Worm (Caenorhabditis elegans): ENCODE data around the gene K03D3.5.

Gene K03D3.5

DNA sequence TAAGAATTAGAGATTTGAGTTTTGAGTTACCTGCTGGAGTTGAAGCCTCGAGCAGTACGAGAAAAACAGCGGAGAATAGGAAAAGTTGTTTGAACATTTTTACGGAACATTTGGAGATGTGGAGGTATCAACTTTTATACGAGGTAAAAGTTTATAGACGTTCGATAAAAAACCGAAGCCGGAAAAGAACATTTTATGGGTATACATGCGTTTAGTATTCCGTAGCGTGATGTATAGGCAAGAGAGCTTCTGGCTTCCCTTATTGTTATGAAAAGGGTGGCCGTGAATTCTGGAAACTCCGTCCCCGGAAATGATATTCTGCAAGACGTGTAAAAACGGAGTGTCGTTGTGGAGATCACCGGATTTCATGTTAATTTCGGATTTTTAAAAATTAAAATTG, at the start of gene K03D3.5:
TSS of gene K03D3.5 (minus strand) at position 101 of the 400 bp plus-strand sequence.
- no peak for TF ChIP-seq tbx-11 (GFP tag; IDR thresholded peaks at IDR 0.05)

DNA sequence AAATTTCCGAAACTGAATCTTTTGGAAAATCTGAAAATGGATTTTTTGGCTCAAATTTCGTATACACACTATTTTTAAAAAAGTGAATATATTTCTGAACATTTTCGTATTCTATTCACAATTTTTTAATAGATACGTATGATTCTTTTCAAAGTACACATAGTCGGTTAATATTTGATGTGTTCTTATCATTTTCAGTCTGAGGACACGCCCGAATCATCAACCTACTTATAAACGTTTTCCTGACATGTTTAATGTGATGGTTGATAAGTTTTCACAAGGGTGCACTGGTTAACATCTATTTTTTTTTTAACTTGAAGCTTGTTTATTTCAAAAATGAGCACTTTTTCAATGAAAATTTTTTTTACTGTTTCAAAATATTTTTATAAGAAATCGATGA, 44.3 kb upstream of the K03D3.5 start:
- TF ChIP-seq ama-1 (optimal IDR thresholded peaks at IDR 0.05) (no peak), ets-7 (tag; optimal IDR thresholded peaks at IDR 0.05) (no peak), flt-1 (GFP tag; IDR thresholded peaks at IDR 0.05) (no peak), ceh-13 (GFP tag; optimal IDR thresholded peaks at IDR 0.05) (no peak), scrt-1 (GFP tag; IDR thresholded peaks at IDR 0.05) (no peak), tra-4 (tag; optimal IDR thresholded peaks at IDR 0.05) (no peak), tbx-37 (GFP tag; conservative IDR thresholded peaks at IDR 0.05) (no peak), tbx-11 (GFP tag; IDR thresholded peaks at IDR 0.05) (no peak), hnd-1 (tag; optimal IDR thresholded peaks at IDR 0.05) (no peak), F13C5.2 (tag; optimal IDR thresholded peaks at IDR 0.05) (no peak), sea-1 (GFP tag; conservative IDR thresholded peaks at IDR 0.05) (no peak), hmg-4 (GFP tag; optimal IDR thresholded peaks at IDR 0.05) (no peak), ceh-36 (tag; optimal IDR thresholded peaks at IDR 0.05) (no peak), aly-1 (tag; optimal IDR thresholded peaks at IDR 0.05) (no peak), hmbx-1 (tag; optimal IDR thresholded peaks at IDR 0.05) (no peak), pes-1 (GFP tag; IDR thresholded peaks at IDR 0.05) (no peak), B0310.2 (tag; optimal IDR thresholded peaks at IDR 0.05) (no peak)

DNA sequence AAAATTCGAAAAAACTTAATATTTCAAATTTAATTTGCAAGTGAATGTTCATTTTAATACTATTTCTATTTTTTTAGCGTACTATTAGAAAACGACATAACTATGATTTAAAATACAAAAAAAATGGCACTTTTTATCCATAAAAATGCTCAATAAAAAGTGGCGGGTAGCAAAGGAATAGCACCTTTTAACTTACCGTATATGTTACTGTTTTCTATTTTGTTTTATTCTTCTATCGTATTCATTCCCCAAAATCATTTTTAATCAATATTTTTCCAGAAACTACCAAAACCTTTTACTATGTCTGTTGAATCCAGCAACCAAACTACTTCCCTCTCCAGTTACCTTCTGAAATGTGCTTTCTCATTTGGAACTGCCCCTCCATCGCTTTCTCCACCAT, 30.4 kb upstream of the K03D3.5 start, which contains the start of gene C35D6.4:
TSS of gene C35D6.4 (plus strand) at position 301 of the 400 bp plus-strand sequence.
- no peak for TF ChIP-seq B0310.2 (tag; optimal IDR thresholded peaks at IDR 0.05)
- TF ChIP-seq scrt-1 (GFP tag; IDR thresholded peaks at IDR 0.05): no peak
- no peak for TF ChIP-seq tbx-37 (GFP tag; conservative IDR thresholded peaks at IDR 0.05)
- no peak for TF ChIP-seq hmg-4 (GFP tag; optimal IDR thresholded peaks at IDR 0.05)
- no peak for TF ChIP-seq sea-1 (GFP tag; conservative IDR thresholded peaks at IDR 0.05)
- TF ChIP-seq tbx-11 (GFP tag; IDR thresholded peaks at IDR 0.05): no peak
- TF ChIP-seq aly-1 (tag; optimal IDR thresholded peaks at IDR 0.05): no peak
- no peak for TF ChIP-seq ceh-36 (tag; optimal IDR thresholded peaks at IDR 0.05)
- TF ChIP-seq F13C5.2 (tag; optimal IDR thresholded peaks at IDR 0.05): no peak
- TF ChIP-seq ama-1 (optimal IDR thresholded peaks at IDR 0.05): no peak
- no peak for TF ChIP-seq hmbx-1 (tag; optimal IDR thresholded peaks at IDR 0.05)
- no peak for TF ChIP-seq pes-1 (GFP tag; IDR thresholded peaks at IDR 0.05)
- TF ChIP-seq hnd-1 (tag; optimal IDR thresholded peaks at IDR 0.05): no peak
- TF ChIP-seq flt-1 (GFP tag; IDR thresholded peaks at IDR 0.05): no peak
- no peak for TF ChIP-seq ets-7 (tag; optimal IDR thresholded peaks at IDR 0.05)

DNA sequence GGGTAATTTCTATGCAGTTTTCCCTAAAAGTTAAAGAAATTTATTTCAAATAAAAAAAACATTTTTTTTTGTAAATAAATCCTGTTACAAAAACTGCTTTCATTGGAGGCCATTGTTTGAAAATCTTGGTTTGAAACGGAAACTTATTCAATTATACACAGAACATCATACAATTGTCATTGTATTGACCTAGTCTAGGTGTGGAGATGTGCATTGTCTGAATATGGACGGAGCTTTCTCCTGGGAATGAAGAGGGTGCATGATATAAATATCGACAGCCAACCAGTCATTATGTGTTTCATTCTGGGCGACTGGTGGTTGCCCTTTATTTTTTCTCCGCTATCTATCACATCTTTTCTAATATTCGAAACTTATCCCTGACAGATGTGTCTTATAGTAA, 26.2 kb upstream of the K03D3.5 start, which contains the start of gene C35D6.3:
TSS of gene C35D6.3 (plus strand) at position 301 of the 400 bp plus-strand sequence.
- no peak for TF ChIP-seq tbx-11 (GFP tag; IDR thresholded peaks at IDR 0.05)
- no peak for TF ChIP-seq flt-1 (GFP tag; IDR thresholded peaks at IDR 0.05)
- TF ChIP-seq scrt-1 (GFP tag; IDR thresholded peaks at IDR 0.05): no peak
- TF ChIP-seq aly-1 (tag; optimal IDR thresholded peaks at IDR 0.05): no peak
- TF ChIP-seq ceh-36 (tag; optimal IDR thresholded peaks at IDR 0.05): no peak
- no peak for TF ChIP-seq ama-1 (optimal IDR thresholded peaks at IDR 0.05)
- no peak for TF ChIP-seq hmg-4 (GFP tag; optimal IDR thresholded peaks at IDR 0.05)
- no peak for TF ChIP-seq sea-1 (GFP tag; conservative IDR thresholded peaks at IDR 0.05)
- TF ChIP-seq B0310.2 (tag; optimal IDR thresholded peaks at IDR 0.05): no peak
- TF ChIP-seq ets-7 (tag; optimal IDR thresholded peaks at IDR 0.05): no peak
- TF ChIP-seq tra-4 (tag; optimal IDR thresholded peaks at IDR 0.05): no peak
- no peak for TF ChIP-seq pes-1 (GFP tag; IDR thresholded peaks at IDR 0.05)
- TF ChIP-seq F13C5.2 (tag; optimal IDR thresholded peaks at IDR 0.05): no peak
- TF ChIP-seq tbx-37 (GFP tag; conservative IDR thresholded peaks at IDR 0.05): no peak
- TF ChIP-seq hnd-1 (tag; optimal IDR thresholded peaks at IDR 0.05): no peak
- TF ChIP-seq hmbx-1 (tag; optimal IDR thresholded peaks at IDR 0.05): no peak
- TF ChIP-seq ceh-13 (GFP tag; optimal IDR thresholded peaks at IDR 0.05): no peak

DNA sequence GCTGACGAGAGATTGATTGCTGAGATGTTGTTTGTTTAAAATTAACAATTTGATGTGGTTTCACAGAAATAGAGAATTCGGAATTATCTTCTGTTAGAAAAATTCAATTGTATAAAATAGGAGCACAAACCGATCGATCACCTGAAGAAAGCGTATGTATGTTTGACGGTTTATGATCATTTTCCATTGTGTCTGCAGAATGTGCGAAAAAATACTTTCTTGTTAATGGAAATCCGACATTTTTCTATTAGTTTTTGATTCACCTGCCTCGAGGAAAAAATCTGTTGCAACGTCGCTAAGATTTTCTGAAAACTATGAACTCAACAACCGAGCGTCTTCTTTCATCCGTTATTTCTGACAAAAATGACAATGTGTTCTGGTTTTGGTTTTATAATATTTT, 16.4 kb upstream of the K03D3.5 start, which contains the start of gene C35D6.13:
TSS of gene C35D6.13 (plus strand) at position 301 of the 400 bp plus-strand sequence.
- TF ChIP-seq F13C5.2 (tag; optimal IDR thresholded peaks at IDR 0.05): no peak

DNA sequence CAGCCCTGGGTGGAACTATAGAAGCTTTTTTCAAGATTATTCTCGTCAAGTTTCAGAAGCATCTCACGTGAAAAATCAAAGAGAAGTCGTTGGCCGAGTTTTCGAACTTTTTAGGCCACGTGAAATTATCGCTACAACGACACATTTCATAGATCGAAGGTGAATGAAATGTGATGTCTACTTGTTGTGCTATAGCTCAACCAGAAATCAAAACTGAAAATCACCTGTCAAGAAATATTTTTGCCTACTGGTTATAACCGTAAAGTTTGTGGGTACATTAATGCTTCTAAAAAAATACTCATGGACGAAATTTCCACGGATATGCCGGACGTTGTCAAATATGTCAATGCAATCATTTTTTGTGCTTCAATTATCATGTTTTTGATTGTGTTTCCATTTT, 14.7 kb upstream of the K03D3.5 start, which contains the start of gene srz-38:
TSS of gene srz-38 (plus strand) at position 301 of the 400 bp plus-strand sequence.
- TF ChIP-seq flt-1 (GFP tag; IDR thresholded peaks at IDR 0.05): no peak
- no peak for TF ChIP-seq ama-1 (optimal IDR thresholded peaks at IDR 0.05)
- TF ChIP-seq ceh-36 (tag; optimal IDR thresholded peaks at IDR 0.05): no peak
- TF ChIP-seq B0310.2 (tag; optimal IDR thresholded peaks at IDR 0.05): no peak
- TF ChIP-seq ets-7 (tag; optimal IDR thresholded peaks at IDR 0.05): no peak
- TF ChIP-seq aly-1 (tag; optimal IDR thresholded peaks at IDR 0.05): no peak
- no peak for TF ChIP-seq F13C5.2 (tag; optimal IDR thresholded peaks at IDR 0.05)
- TF ChIP-seq sea-1 (GFP tag; conservative IDR thresholded peaks at IDR 0.05): no peak
- TF ChIP-seq scrt-1 (GFP tag; IDR thresholded peaks at IDR 0.05): no peak
- TF ChIP-seq tbx-11 (GFP tag; IDR thresholded peaks at IDR 0.05): no peak
- no peak for TF ChIP-seq hmbx-1 (tag; optimal IDR thresholded peaks at IDR 0.05)
- no peak for TF ChIP-seq pes-1 (GFP tag; IDR thresholded peaks at IDR 0.05)
- TF ChIP-seq hmg-4 (GFP tag; optimal IDR thresholded peaks at IDR 0.05): no peak
- TF ChIP-seq tra-4 (tag; optimal IDR thresholded peaks at IDR 0.05): no peak
- TF ChIP-seq hnd-1 (tag; optimal IDR thresholded peaks at IDR 0.05): no peak
- no peak for TF ChIP-seq ceh-13 (GFP tag; optimal IDR thresholded peaks at IDR 0.05)
- TF ChIP-seq tbx-37 (GFP tag; conservative IDR thresholded peaks at IDR 0.05): no peak

DNA sequence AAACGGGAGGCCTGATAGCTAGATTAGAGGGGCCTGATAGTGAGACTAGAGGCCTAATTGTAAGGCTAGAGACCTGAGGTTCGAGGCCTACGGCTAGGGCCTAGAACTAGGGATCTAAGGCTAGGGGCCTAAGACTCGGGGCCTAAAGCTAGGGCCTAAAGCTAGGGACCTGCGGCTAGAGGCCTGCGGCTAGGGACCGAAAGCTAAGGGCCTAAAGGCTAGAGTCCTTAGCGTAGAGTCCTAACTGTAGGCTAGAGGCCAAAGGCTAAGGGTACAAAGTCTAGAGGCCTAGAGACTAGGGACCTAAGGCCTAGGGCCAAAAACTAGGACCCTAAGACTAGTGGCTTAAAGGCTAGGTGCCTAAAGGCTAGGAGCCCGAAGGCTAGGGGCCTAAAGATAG, 12.8 kb upstream of the K03D3.5 start:
- TF ChIP-seq hmbx-1 (tag; optimal IDR thresholded peaks at IDR 0.05): no peak

DNA sequence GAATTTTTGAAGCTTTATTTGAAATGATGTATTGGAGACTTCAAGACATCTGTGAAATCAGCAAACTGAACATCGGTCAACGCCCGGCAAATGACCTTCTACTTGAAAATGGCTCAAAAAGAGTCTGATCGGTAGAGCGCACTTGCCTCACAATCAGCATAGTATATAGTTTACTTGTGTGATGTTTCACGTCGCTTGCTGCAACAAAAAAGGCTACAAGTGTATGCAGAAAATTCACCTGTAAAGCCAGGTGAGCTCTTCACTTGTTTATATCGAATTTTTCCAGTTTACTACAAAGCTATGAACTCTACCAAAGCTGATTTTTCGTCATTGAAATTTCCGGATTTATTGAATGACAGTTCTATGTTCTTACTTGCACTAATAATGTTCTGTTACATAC, 12.3 kb upstream of the K03D3.5 start, which contains the start of gene srz-71:
TSS of gene srz-71 (plus strand) at position 301 of the 400 bp plus-strand sequence.
- TF ChIP-seq sea-1 (GFP tag; conservative IDR thresholded peaks at IDR 0.05): no peak
- no peak for TF ChIP-seq tra-4 (tag; optimal IDR thresholded peaks at IDR 0.05)
- TF ChIP-seq hmg-4 (GFP tag; optimal IDR thresholded peaks at IDR 0.05): no peak
- TF ChIP-seq ets-7 (tag; optimal IDR thresholded peaks at IDR 0.05): no peak
- TF ChIP-seq hmbx-1 (tag; optimal IDR thresholded peaks at IDR 0.05): no peak
- TF ChIP-seq scrt-1 (GFP tag; IDR thresholded peaks at IDR 0.05): no peak
- TF ChIP-seq B0310.2 (tag; optimal IDR thresholded peaks at IDR 0.05): no peak
- TF ChIP-seq tbx-37 (GFP tag; conservative IDR thresholded peaks at IDR 0.05): no peak
